1 fruit fly cellular context compared by ENCODE assay signal in genomic region chrX:15309918-15310317, dm6.
TF ChIP-seq lines count a peak whose summit lies in the region.

No protein-coding gene starts in this region.

TF ChIP-seq in whole organism, embryonic, 481 proteins besides CTCF, POLR2A, EP300 and RAD21 (continued from another document):
- peak; percentile 54 for TF ChIP-seq Sox102F (GFP tag; optimal IDR thresholded peaks at IDR 0.05; lab: Kevin White, UChicago)
- no peak for TF ChIP-seq amos (GFP tag; IDR thresholded peaks at IDR 0.05; lab: Robert Waterston, UW; ENCODE audit: partially characterized antibody)
- no peak for TF ChIP-seq Dad (GFP tag; optimal IDR thresholded peaks at IDR 0.05; lab: Kevin White, UChicago)
- TF ChIP-seq sob (GFP tag; IDR thresholded peaks at IDR 0.05; lab: Robert Waterston, UW): no peak
- TF ChIP-seq Camta (GFP tag; optimal IDR thresholded peaks at IDR 0.05; lab: Kevin White, UChicago): no peak
- TF ChIP-seq pnt (GFP tag; optimal IDR thresholded peaks at IDR 0.05; lab: Kevin White, UChicago): no peak
- peak; percentile 42; the same call in 2 of the 3 replicates for TF ChIP-seq dysf (GFP tag; IDR thresholded peaks at IDR 0.05; lab: Robert Waterston, UW)
- peak; percentile 53 for TF ChIP-seq dmrt99B (tag; optimal IDR thresholded peaks at IDR 0.05; lab: Kevin White, UChicago)
- TF ChIP-seq crol (GFP tag; IDR thresholded peaks at IDR 0.05; lab: Robert Waterston, UW): no peak
- no peak for TF ChIP-seq CG7987 (GFP tag; optimal IDR thresholded peaks at IDR 0.05; lab: Kevin White, UChicago)
- no peak for TF ChIP-seq CG2120 (GFP tag; optimal IDR thresholded peaks at IDR 0.05; lab: Kevin White, UChicago)
- no peak for TF ChIP-seq CG6813 (GFP tag; optimal IDR thresholded peaks at IDR 0.05; lab: Kevin White, UChicago)
- TF ChIP-seq Lim3 (GFP tag; IDR thresholded peaks at IDR 0.05; lab: Robert Waterston, UW): no peak
- TF ChIP-seq Ada2b (GFP tag; IDR thresholded peaks at IDR 0.05; lab: Robert Waterston, UW): peak; percentile 42; the same call in 1 of the 2 replicates
- TF ChIP-seq CG17568 (GFP tag; optimal IDR thresholded peaks at IDR 0.05; lab: Kevin White, UChicago): no peak
- TF ChIP-seq CG5953 (GFP tag; IDR thresholded peaks at IDR 0.05; lab: Robert Waterston, UW): no peak
- peak; percentile 1 for TF ChIP-seq CG18262 (tag; optimal IDR thresholded peaks at IDR 0.05; lab: Kevin White, UChicago)
- TF ChIP-seq her (GFP tag; optimal IDR thresholded peaks at IDR 0.05; lab: Kevin White, UChicago): no peak
- TF ChIP-seq Gug (GFP tag; IDR thresholded peaks at IDR 0.05; lab: Robert Waterston, UW): no peak
- no peak for TF ChIP-seq CG14050 (GFP tag; IDR thresholded peaks at IDR 0.05; lab: Robert Waterston, UW)
- no peak for TF ChIP-seq Ets65A (GFP tag; lab: Kevin White, UChicago)
- no peak for TF ChIP-seq CG6254 (GFP tag; optimal IDR thresholded peaks at IDR 0.05; lab: Kevin White, UChicago)
- no peak for TF ChIP-seq Chrac-16 (GFP tag; optimal IDR thresholded peaks at IDR 0.05; lab: Kevin White, UChicago)
- TF ChIP-seq CG16779 (GFP tag; IDR thresholded peaks at IDR 0.05; lab: Robert Waterston, UW): no peak
- TF ChIP-seq nmo (GFP tag; optimal IDR thresholded peaks at IDR 0.05; lab: Kevin White, UChicago): peak; percentile 2
- no peak for TF ChIP-seq org-1 (GFP tag; optimal IDR thresholded peaks at IDR 0.05; lab: Kevin White, UChicago)
- no peak for TF ChIP-seq insv (GFP tag; optimal IDR thresholded peaks at IDR 0.05; lab: Kevin White, UChicago)
- 0 out of 2 replicates have a peak, but pooled peaks have one; percentile 13 for TF ChIP-seq CG6689 (GFP tag; IDR thresholded peaks at IDR 0.05; lab: Robert Waterston, UW)
- peak; percentile 3 for TF ChIP-seq lab (GFP tag; optimal IDR thresholded peaks at IDR 0.05; lab: Kevin White, UChicago)
- no peak for TF ChIP-seq CG8765 (GFP tag; IDR thresholded peaks at IDR 0.05; lab: Robert Waterston, UW)
- TF ChIP-seq HmgZ (tag; optimal IDR thresholded peaks at IDR 0.05; lab: Kevin White, UChicago): no peak
- no peak for TF ChIP-seq nau (GFP tag; optimal IDR thresholded peaks at IDR 0.05; lab: Kevin White, UChicago)
- peak; percentile 46; the same call in 1 of the 3 replicates for TF ChIP-seq CG11695 (GFP tag; IDR thresholded peaks at IDR 0.05; lab: Robert Waterston, UW)
- TF ChIP-seq CG1647 (GFP tag; optimal IDR thresholded peaks at IDR 0.05; lab: Kevin White, UChicago): no peak
- no peak for TF ChIP-seq sens (GFP tag; lab: Kevin White, UChicago)
- peak; percentile 29 for TF ChIP-seq CG2712 (tag; optimal IDR thresholded peaks at IDR 0.05; lab: Kevin White, UChicago)
- TF ChIP-seq CG14860 (GFP tag; IDR thresholded peaks at IDR 0.05; lab: Robert Waterston, UW; ENCODE audit: partially characterized antibody): no peak
- TF ChIP-seq ro (GFP tag; IDR thresholded peaks at IDR 0.05; lab: Robert Waterston, UW): no peak
- TF ChIP-seq CG9727 (GFP tag; optimal IDR thresholded peaks at IDR 0.05; lab: Kevin White, UChicago): no peak
- no peak for TF ChIP-seq gro (GFP tag; optimal IDR thresholded peaks at IDR 0.05; lab: Kevin White, UChicago)
- peak; percentile 31 for TF ChIP-seq PHDP (tag; optimal IDR thresholded peaks at IDR 0.05; lab: Kevin White, UChicago)
- no peak for TF ChIP-seq CG32772 (GFP tag; IDR thresholded peaks at IDR 0.05; lab: Robert Waterston, UW)
- no peak for TF ChIP-seq Kr (GFP tag; optimal IDR thresholded peaks at IDR 0.05; lab: Kevin White, UChicago)
- no peak for TF ChIP-seq CG14014 (GFP tag; IDR thresholded peaks at IDR 0.05; lab: Robert Waterston, UW)
- TF ChIP-seq grau (tag; optimal IDR thresholded peaks at IDR 0.05; lab: Kevin White, UChicago): peak; percentile 39
- no peak; the same call in 1 of the 2 replicates for TF ChIP-seq vvl (GFP tag; IDR thresholded peaks at IDR 0.05; lab: Robert Waterston, UW)
- TF ChIP-seq CG15601 (tag; optimal IDR thresholded peaks at IDR 0.05; lab: Kevin White, UChicago): no peak
- no peak for TF ChIP-seq ERR (GFP tag; optimal IDR thresholded peaks at IDR 0.05; lab: Kevin White, UChicago)
- TF ChIP-seq Deaf1 (tag; optimal IDR thresholded peaks at IDR 0.05; lab: Kevin White, UChicago): no peak
- no peak for TF ChIP-seq CG10959 (GFP tag; IDR thresholded peaks at IDR 0.05; lab: Robert Waterston, UW)
- no peak for TF ChIP-seq wek (GFP tag; optimal IDR thresholded peaks at IDR 0.05; lab: Kevin White, UChicago)
- TF ChIP-seq Xrp1 (GFP tag; IDR thresholded peaks at IDR 0.05; lab: Robert Waterston, UW): peak; percentile 32; the same call in 1 of the 2 replicates
- TF ChIP-seq sc (optimal IDR thresholded peaks at IDR 0.05; lab: Kevin White, UChicago): no peak
- no peak for TF ChIP-seq sc (GFP tag; optimal IDR thresholded peaks at IDR 0.05; lab: Kevin White, UChicago)
- 0 out of 3 replicates have a peak, but pooled peaks have one; percentile 18 for TF ChIP-seq Aef1 (GFP tag; IDR thresholded peaks at IDR 0.05; lab: Robert Waterston, UW)
- TF ChIP-seq CG4282 (GFP tag; optimal IDR thresholded peaks at IDR 0.05; lab: Kevin White, UChicago): no peak
- no peak for TF ChIP-seq fru (optimal IDR thresholded peaks at IDR 0.05; lab: Kevin White, UChicago)
- no peak for TF ChIP-seq esg (GFP tag; conservative IDR thresholded peaks at IDR 0.05; lab: Robert Waterston, UW)
- TF ChIP-seq MTF-1 (GFP tag; optimal IDR thresholded peaks at IDR 0.05; lab: Kevin White, UChicago; ENCODE audit: borderline replicate concordance): no peak
- TF ChIP-seq Rfx (GFP tag; IDR thresholded peaks at IDR 0.05; lab: Robert Waterston, UW): no peak
- no peak for TF ChIP-seq Atf3 (GFP tag; optimal IDR thresholded peaks at IDR 0.05; lab: Kevin White, UChicago)
- TF ChIP-seq Side (GFP tag; optimal IDR thresholded peaks at IDR 0.05; lab: Kevin White, UChicago): no peak
- no peak for TF ChIP-seq CG10654 (GFP tag; optimal IDR thresholded peaks at IDR 0.05; lab: Kevin White, UChicago)
- TF ChIP-seq dpn (GFP tag; optimal IDR thresholded peaks at IDR 0.05; lab: Kevin White, UChicago): peak in 1 of 2 experiments; percentile 6
- no peak for TF ChIP-seq CG15696 (tag; optimal IDR thresholded peaks at IDR 0.05; lab: Kevin White, UChicago)
- TF ChIP-seq Pdp1 (GFP tag; optimal IDR thresholded peaks at IDR 0.05; lab: Kevin White, UChicago): no peak
- TF ChIP-seq Asciz (GFP tag; optimal IDR thresholded peaks at IDR 0.05; lab: Kevin White, UChicago): no peak
- TF ChIP-seq Vsx1 (GFP tag; optimal IDR thresholded peaks at IDR 0.05; lab: Kevin White, UChicago): no peak
- no peak for TF ChIP-seq ash1 (GFP tag; optimal IDR thresholded peaks at IDR 0.05; lab: Kevin White, UChicago)
- TF ChIP-seq CG6654 (GFP tag; optimal IDR thresholded peaks at IDR 0.05; lab: Kevin White, UChicago): no peak
- TF ChIP-seq ac (GFP tag; optimal IDR thresholded peaks at IDR 0.05; lab: Kevin White, UChicago): no peak
- no peak for TF ChIP-seq CG9215 (GFP tag; IDR thresholded peaks at IDR 0.05; lab: Robert Waterston, UW)
- no peak for TF ChIP-seq lola (GFP tag; optimal IDR thresholded peaks at IDR 0.05; lab: Kevin White, UChicago)
- no peak for TF ChIP-seq nerfin-1 (tag; optimal IDR thresholded peaks at IDR 0.05; lab: Kevin White, UChicago)
- no peak for TF ChIP-seq crp (GFP tag; optimal IDR thresholded peaks at IDR 0.05; lab: Kevin White, UChicago)
- TF ChIP-seq Nf-YB (GFP tag; optimal IDR thresholded peaks at IDR 0.05; lab: Kevin White, UChicago): no peak
- no peak for TF ChIP-seq CG11456 (GFP tag; IDR thresholded peaks at IDR 0.05; lab: Robert Waterston, UW)
- peak; percentile 48 for TF ChIP-seq CG15269 (tag; optimal IDR thresholded peaks at IDR 0.05; lab: Kevin White, UChicago)
- no peak for TF ChIP-seq repo (GFP tag; optimal IDR thresholded peaks at IDR 0.05; lab: Kevin White, UChicago)
- TF ChIP-seq Doc2 (GFP tag; IDR thresholded peaks at IDR 0.05; lab: Robert Waterston, UW): no peak
- peak in 1 of 2 experiments; percentile 68 for TF ChIP-seq Hr51 (GFP tag; optimal IDR thresholded peaks at IDR 0.05; lab: Kevin White, UChicago)
- TF ChIP-seq trem (tag; optimal IDR thresholded peaks at IDR 0.05; lab: Kevin White, UChicago): no peak
- no peak for TF ChIP-seq CG9876 (GFP tag; optimal IDR thresholded peaks at IDR 0.05; lab: Kevin White, UChicago)
- no peak for TF ChIP-seq B-H1 (GFP tag; IDR thresholded peaks at IDR 0.05; lab: Robert Waterston, UW)
- no peak for TF ChIP-seq NC2β (GFP tag; optimal IDR thresholded peaks at IDR 0.05; lab: Kevin White, UChicago)
- TF ChIP-seq chm (GFP tag; IDR thresholded peaks at IDR 0.05; lab: Robert Waterston, UW): no peak
- no peak for TF ChIP-seq E2f2 (GFP tag; IDR thresholded peaks at IDR 0.05; lab: Robert Waterston, UW)
- no peak for TF ChIP-seq CG15514 (GFP tag; optimal IDR thresholded peaks at IDR 0.05; lab: Kevin White, UChicago)
- peak; percentile 30; the same call in 1 of the 3 replicates for TF ChIP-seq tgo (GFP tag; IDR thresholded peaks at IDR 0.05; lab: Robert Waterston, UW)
- no peak for TF ChIP-seq Taf1 (GFP tag; IDR thresholded peaks at IDR 0.05; lab: Robert Waterston, UW)
- no peak for TF ChIP-seq CG1792 (GFP tag; optimal IDR thresholded peaks at IDR 0.05; lab: Kevin White, UChicago)
- TF ChIP-seq Oli (tag; optimal IDR thresholded peaks at IDR 0.05; lab: Kevin White, UChicago): no peak
- no peak for TF ChIP-seq CG9609 (GFP tag; optimal IDR thresholded peaks at IDR 0.05; lab: Kevin White, UChicago)
- no peak for TF ChIP-seq rib (GFP tag; IDR thresholded peaks at IDR 0.05; lab: Robert Waterston, UW)
- no peak for TF ChIP-seq z (GFP tag; IDR thresholded peaks at IDR 0.05; lab: Robert Waterston, UW)
- TF ChIP-seq bbx (GFP tag; IDR thresholded peaks at IDR 0.05; lab: Robert Waterston, UW; ENCODE audit: partially characterized antibody): no peak
- no peak for TF ChIP-seq Neu2 (GFP tag; optimal IDR thresholded peaks at IDR 0.05; lab: Kevin White, UChicago; ENCODE audit: borderline replicate concordance)
- TF ChIP-seq Ptx1 (GFP tag; IDR thresholded peaks at IDR 0.05; lab: Robert Waterston, UW): peak; percentile 43; the same call in 1 of the 2 replicates
- no peak for TF ChIP-seq pfk (GFP tag; optimal IDR thresholded peaks at IDR 0.05; lab: Kevin White, UChicago)
- TF ChIP-seq gfzf (GFP tag; optimal IDR thresholded peaks at IDR 0.05; lab: Kevin White, UChicago): no peak
- TF ChIP-seq cas (GFP tag; IDR thresholded peaks at IDR 0.05; lab: Robert Waterston, UW): no peak
- no peak for TF ChIP-seq CG3726 (GFP tag; IDR thresholded peaks at IDR 0.05; lab: Robert Waterston, UW)
- TF ChIP-seq Awh (GFP tag; IDR thresholded peaks at IDR 0.05; lab: Robert Waterston, UW): no peak
- no peak for TF ChIP-seq CG4707 (GFP tag; optimal IDR thresholded peaks at IDR 0.05; lab: Kevin White, UChicago)
- no peak for TF ChIP-seq YL-1 (GFP tag; optimal IDR thresholded peaks at IDR 0.05; lab: Kevin White, UChicago)
- TF ChIP-seq gce (GFP tag; IDR thresholded peaks at IDR 0.05; lab: Robert Waterston, UW): no peak
- no peak for TF ChIP-seq CG7786 (GFP tag; optimal IDR thresholded peaks at IDR 0.05; lab: Kevin White, UChicago)
- peak; percentile 36 for TF ChIP-seq CG13424 (tag; optimal IDR thresholded peaks at IDR 0.05; lab: Kevin White, UChicago)
- TF ChIP-seq jumu (GFP tag; optimal IDR thresholded peaks at IDR 0.05; lab: Kevin White, UChicago): no peak
- TF ChIP-seq CG5180 (GFP tag; optimal IDR thresholded peaks at IDR 0.05; lab: Kevin White, UChicago): no peak
- no peak for TF ChIP-seq CG17612 (GFP tag; IDR thresholded peaks at IDR 0.05; lab: Robert Waterston, UW)
